Worm (Caenorhabditis elegans) whole organism, late embryonic: ENCODE measurements around the gene nop-1.

Experiments
- F13H6.1 ChIP-seq: sonication (generic microtip); optimal IDR thresholded peaks from 2 replicates; lab custom pipeline; 2016; ENCODE audit warnings: missing genetic modification characterization, missing compliant biosample characterization
- ama-1 ChIP-seq: fragments of 150-350 bp; optimal IDR thresholded peaks from 2 replicates; lab custom pipeline; 2014
- ceh-19 ChIP-seq: fragments of 200-800 bp; sonication (Bioruptor generic); optimal IDR thresholded peaks from 2 replicates; lab custom pipeline; 2018; ENCODE audit warnings: mild to moderate bottlenecking, missing genetic modification characterization, missing compliant biosample characterization
- ceh-31 ChIP-seq: sonication (generic microtip); optimal IDR thresholded peaks from 2 replicates; lab custom pipeline; 2016; ENCODE audit warnings: missing genetic modification characterization, missing compliant biosample characterization
- ceh-48 ChIP-seq: sonication (generic microtip); optimal IDR thresholded peaks from 2 replicates; lab custom pipeline; 2016; ENCODE audit warnings: missing genetic modification characterization, inconsistent platforms, missing compliant biosample characterization
- dve-1 ChIP-seq: sonication (generic microtip); optimal IDR thresholded peaks from 2 replicates; lab custom pipeline; 2017; ENCODE audit warnings: antibody characterized with exemption, mild to moderate bottlenecking, missing genetic modification characterization, missing compliant biosample characterization
- elt-2 ChIP-seq: sonication (generic microtip); optimal IDR thresholded peaks from 2 replicates; lab custom pipeline; 2016; ENCODE audit warnings: missing genetic modification reagents, missing genetic modification characterization, missing compliant biosample characterization
- gmeb-2 ChIP-seq: sonication (generic microtip); optimal IDR thresholded peaks from 2 replicates; lab custom pipeline; 2016; ENCODE audit warnings: missing genetic modification characterization, inconsistent platforms, missing compliant biosample characterization
- pax-1 ChIP-seq: fragments of 150-350 bp; optimal IDR thresholded peaks from 2 replicates; lab custom pipeline; 2014; ENCODE audit warnings: missing biosample characterization, missing genetic modification characterization
- pha-4 ChIP-seq: fragments of 150-350 bp; optimal IDR thresholded peaks from 2 replicates; lab custom pipeline; 2018; ENCODE audit warnings: missing biosample characterization, missing genetic modification reagents, missing genetic modification characterization
- pqm-1 ChIP-seq: sonication (generic microtip); optimal IDR thresholded peaks from 2 replicates; lab custom pipeline; 2016; ENCODE audit warnings: missing genetic modification characterization, missing compliant biosample characterization
- sox-4 ChIP-seq: sonication (generic microtip); optimal IDR thresholded peaks from 2 replicates; lab custom pipeline; 2017; ENCODE audit warnings: mild to moderate bottlenecking, missing genetic modification characterization, inconsistent platforms, missing compliant biosample characterization
- unc-55 ChIP-seq: sonication (generic microtip); optimal IDR thresholded peaks from 2 replicates; lab custom pipeline; 2017; ENCODE audit warnings: missing biosample characterization, missing genetic modification reagents, missing genetic modification characterization

ce11 chrIII:5930659-5931058, 27.9 kb upstream of the nop-1 start:
- TF ChIP-seq ceh-19 = no peak
- TF ChIP-seq dve-1 (tag; lab: Kevin White, UChicago) = no peak
- TF ChIP-seq pha-4 (tag; lab: Kevin White, UChicago) = no peak
- TF ChIP-seq ceh-48 (tag; lab: Kevin White, UChicago) = no peak
- no peak for TF ChIP-seq elt-2 (tag; lab: Kevin White, UChicago)
- TF ChIP-seq sox-4 (tag; lab: Kevin White, UChicago) = no peak
- TF ChIP-seq unc-55 = peak; percentile 26
- no peak for TF ChIP-seq ceh-31 (tag; lab: Kevin White, UChicago)
- no peak for TF ChIP-seq ama-1 (lab: Kevin White, UChicago)
- no peak for TF ChIP-seq pax-1 (tag; lab: Kevin White, UChicago)
- no peak for TF ChIP-seq F13H6.1 (tag; lab: Kevin White, UChicago)
- no peak for TF ChIP-seq gmeb-2
- TF ChIP-seq pqm-1 (tag; lab: Kevin White, UChicago) = no peak
